Worm (Caenorhabditis elegans) whole organism, early embryonic: Measurements from ENCODE around the gene chd-3.

ENCODE experiments used
- B0310.2 ChIP-seq: sonication (generic microtip); optimal IDR thresholded peaks from 2 replicates; lab custom pipeline; 2016; ENCODE audit warnings: mild to moderate bottlenecking, missing genetic modification characterization, missing compliant biosample characterization
- F13C5.2 ChIP-seq: sonication (generic microtip); optimal IDR thresholded peaks from 2 replicates; lab custom pipeline; 2017; ENCODE audit warnings: mild to moderate bottlenecking, missing genetic modification characterization, inconsistent platforms, missing compliant biosample characterization
- aly-1 ChIP-seq: sonication (generic microtip); optimal IDR thresholded peaks from 2 replicates; lab custom pipeline; 2016; ENCODE audit warnings: missing genetic modification characterization, missing compliant biosample characterization
- ama-1 ChIP-seq: fragments of 150-350 bp; optimal IDR thresholded peaks from 2 replicates; lab custom pipeline; 2014
- ceh-36 ChIP-seq: sonication (generic microtip); optimal IDR thresholded peaks from 2 replicates; lab custom pipeline; 2016; ENCODE audit warnings: missing genetic modification characterization, inconsistent platforms, missing compliant biosample characterization
- ets-7 ChIP-seq: sonication (generic microtip); optimal IDR thresholded peaks from 2 replicates; lab custom pipeline; 2016; ENCODE audit warnings: missing genotype, missing genetic modification characterization, missing compliant biosample characterization
- flt-1 ChIP-seq: fragments of 200-800 bp; sonication (Bioruptor generic); IDR thresholded peaks from 2 replicates; pipeline ENCODE4 v1.3.6; 2022; ENCODE audit warnings: missing genetic modification characterization, missing compliant biosample characterization
- hmbx-1 ChIP-seq: sonication (generic microtip); optimal IDR thresholded peaks from 2 replicates; lab custom pipeline; 2016; ENCODE audit warnings: mild to moderate bottlenecking, missing genetic modification characterization, missing compliant biosample characterization
- hmg-4 ChIP-seq: fragments of 200-800 bp; sonication (Bioruptor generic); optimal IDR thresholded peaks from 2 replicates; lab custom pipeline; 2018; ENCODE audit warnings: mild to moderate bottlenecking, missing genetic modification characterization, missing compliant biosample characterization
- hnd-1 ChIP-seq: sonication (generic microtip); optimal IDR thresholded peaks from 2 replicates; lab custom pipeline; 2016; ENCODE audit warnings: missing genetic modification characterization, missing compliant biosample characterization
- scrt-1 ChIP-seq: fragments of 200-800 bp; sonication (Bioruptor generic); IDR thresholded peaks from 2 replicates; pipeline ENCODE4 v1.3.6; 2022; ENCODE audit warnings: missing genetic modification characterization, missing compliant biosample characterization
- sea-1 ChIP-seq: fragments of 200-800 bp; sonication (Bioruptor generic); conservative IDR thresholded peaks from 2 replicates; pipeline ENCODE4 v1.3.6; 2022; ENCODE audit warnings: missing genetic modification characterization, missing compliant biosample characterization
- tbx-11 ChIP-seq: fragments of 200-800 bp; sonication (Bioruptor generic); IDR thresholded peaks from 2 replicates; pipeline ENCODE4 v1.3.6; 2022; ENCODE audit warnings: missing genetic modification characterization, missing compliant biosample characterization
- tra-4 ChIP-seq: sonication (generic microtip); optimal IDR thresholded peaks from 2 replicates; lab custom pipeline; 2017; ENCODE audit warnings: missing genetic modification characterization, missing compliant biosample characterization

- TF ChIP-seq hmg-4 (GFP tag; lab: Kevin White, UChicago) (no peak), ama-1 (lab: Kevin White, UChicago) (no peak), flt-1 (no peak), ceh-36 (tag; lab: Kevin White, UChicago) (no peak), hmbx-1 (tag; lab: Kevin White, UChicago) (no peak), B0310.2 (tag; lab: Kevin White, UChicago) (no peak), ets-7 (tag; lab: Kevin White, UChicago) (no peak), sea-1 (GFP tag; lab: Robert Waterston, UW) (no peak), aly-1 (no peak), hnd-1 (tag; lab: Kevin White, UChicago) (no peak), tra-4 (tag; lab: Kevin White, UChicago) (no peak), tbx-11 (GFP tag; lab: Robert Waterston, UW) (no peak), scrt-1 (GFP tag; lab: Robert Waterston, UW) (no peak), F13C5.2 (tag; lab: Kevin White, UChicago) (no peak)
Measured at ce11 chrX:12860711-12861287, 8.4 kb upstream of the chd-3 start, which contains the start of gene T14G8.3.
